Worm (Caenorhabditis elegans) whole organism, L4/young adult: ENCODE results near the gene D2045.7.

ENCODE experiments used
- W03F9.2 ChIP-seq: fragments of 150-350 bp; optimal IDR thresholded peaks from 2 replicates; lab custom pipeline; 2014; ENCODE audit warnings: missing biosample characterization, missing genetic modification characterization
- dao-5 ChIP-seq: sonication (generic microtip); optimal IDR thresholded peaks from 2 replicates; lab custom pipeline; 2016; ENCODE audit warnings: missing genotype, missing genetic modification characterization, moderate library complexity, missing compliant biosample characterization
- him-1 ChIP-seq: sonication (generic microtip); optimal IDR thresholded peaks from 2 replicates; lab custom pipeline; 2016; ENCODE audit warnings: missing genotype, missing genetic modification reagents, missing genetic modification characterization, missing compliant biosample characterization

DNA sequence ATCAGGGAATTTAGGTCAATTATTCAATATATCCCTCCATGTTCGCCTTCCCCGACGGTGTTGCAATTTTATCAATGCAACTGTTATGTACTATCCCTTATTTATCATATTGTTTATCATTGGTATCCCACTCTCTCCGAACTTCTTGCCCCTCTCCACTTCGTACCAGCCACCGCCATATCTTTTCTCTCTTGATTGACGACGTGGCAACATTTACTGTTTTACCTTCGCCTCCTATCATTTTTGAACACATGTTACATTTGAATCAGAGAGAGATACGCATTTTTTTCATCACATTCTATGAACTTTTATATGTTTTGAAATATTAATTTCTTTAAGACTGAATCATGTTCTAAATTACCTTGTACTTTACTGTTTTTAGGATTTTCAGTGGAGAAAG, 7.2 kb downstream of the D2045.7 start:
- TF ChIP-seq W03F9.2 (no peak), him-1 (no peak), dao-5 (no peak)
